Fruit fly (Drosophila melanogaster) whole organism, embryonic: Measurements from ENCODE around the gene mof.
A peak's percentile ranks its signal among the peaks of the same experiment; 100 is the strongest.

ENCODE experiments used
- Asciz ChIP-seq: fragments of 200-800 bp; sonication (Bioruptor generic); optimal IDR thresholded peaks from 2 replicates; lab custom pipeline; 2017; ENCODE audit warnings: missing biosample characterization, mild to moderate bottlenecking, missing genetic modification characterization, missing genetic modification reagents
- BEAF-32 ChIP-seq: fragments of 200-800 bp; sonication (Bioruptor generic); optimal IDR thresholded peaks from 3 replicates; lab custom pipeline; 2017; ENCODE audit warnings: missing biosample characterization, missing genetic modification characterization, mild to moderate bottlenecking, moderate library complexity, missing genetic modification reagents
- CG10267 ChIP-seq: fragments of 200-800 bp; sonication (Bioruptor generic); optimal IDR thresholded peaks from 2 replicates; lab custom pipeline; 2018; ENCODE audit warnings: missing biosample characterization, mild to moderate bottlenecking, missing genetic modification characterization, moderate library complexity
- CG10462 ChIP-seq: fragments of 200-800 bp; sonication (Bioruptor generic); optimal IDR thresholded peaks from 2 replicates; lab custom pipeline; 2016; ENCODE audit warnings: missing biosample characterization, missing genetic modification characterization
- CG11085 ChIP-seq: fragments of 200-800 bp; sonication (Bioruptor generic); IDR thresholded peaks from 2 replicates; pipeline ENCODE4 v1.3.6; 2022; ENCODE audit warnings: missing biosample characterization, missing genetic modification characterization
- CG11695 ChIP-seq: fragments of 200-800 bp; sonication (Bioruptor generic); IDR thresholded peaks from 3 replicates; pipeline ENCODE4 v1.3.6; 2022; ENCODE audit warnings: missing biosample characterization, missing genetic modification characterization
- CG12071 ChIP-seq: fragments of 200-800 bp; sonication (Bioruptor generic); optimal IDR thresholded peaks from 3 replicates; lab custom pipeline; 2018; ENCODE audit warnings: missing biosample characterization, mild to moderate bottlenecking, missing genetic modification characterization
- CG12155 ChIP-seq: fragments of 200-800 bp; sonication (Bioruptor generic); optimal IDR thresholded peaks from 3 replicates; lab custom pipeline; 2016; ENCODE audit warnings: missing biosample characterization, missing genetic modification characterization
- CG12219 ChIP-seq: fragments of 200-800 bp; sonication (Bioruptor generic); optimal IDR thresholded peaks from 3 replicates; lab custom pipeline; 2018; ENCODE audit warnings: missing biosample characterization, mild to moderate bottlenecking, missing genetic modification characterization
- CG1233 ChIP-seq: fragments of 200-800 bp; sonication (Bioruptor generic); optimal IDR thresholded peaks from 4 replicates; lab custom pipeline; 2018; ENCODE audit warnings: missing biosample characterization, mild to moderate bottlenecking, missing genetic modification characterization
- CG13296 ChIP-seq: fragments of 200-800 bp; sonication (Bioruptor generic); optimal IDR thresholded peaks from 3 replicates; lab custom pipeline; 2018; ENCODE audit warnings: missing biosample characterization, mild to moderate bottlenecking, missing genetic modification characterization
- CG15269 ChIP-seq: fragments of 200-800 bp; sonication (Bioruptor generic); optimal IDR thresholded peaks from 2 replicates; lab custom pipeline; 2018; ENCODE audit warnings: missing biosample characterization, mild to moderate bottlenecking, missing genetic modification characterization, moderate library complexity
- CG15514 ChIP-seq: fragments of 200-800 bp; sonication (Bioruptor generic); optimal IDR thresholded peaks from 3 replicates; lab custom pipeline; 2017; ENCODE audit warnings: missing biosample characterization, missing genetic modification characterization, mild to moderate bottlenecking, moderate library complexity, missing genetic modification reagents
- CG17385 ChIP-seq: fragments of 200-800 bp; sonication (Bioruptor generic); optimal IDR thresholded peaks from 3 replicates; lab custom pipeline; 2018; ENCODE audit warnings: missing biosample characterization, mild to moderate bottlenecking, missing genetic modification characterization
- CG1832 ChIP-seq: fragments of 200-800 bp; sonication (Bioruptor generic); optimal IDR thresholded peaks from 2 replicates; lab custom pipeline; 2017; ENCODE audit warnings: missing biosample characterization, mild to moderate bottlenecking, missing genetic modification characterization, inconsistent platforms
- CG2116 ChIP-seq: fragments of 200-800 bp; sonication (Bioruptor generic); optimal IDR thresholded peaks from 3 replicates; lab custom pipeline; 2018; ENCODE audit warnings: missing biosample characterization, mild to moderate bottlenecking, missing genetic modification characterization
- CG2678 ChIP-seq: fragments of 200-800 bp; sonication (Bioruptor generic); optimal IDR thresholded peaks from 3 replicates; lab custom pipeline; 2019; ENCODE audit warnings: missing biosample characterization, mild to moderate bottlenecking, missing genetic modification characterization, moderate library complexity
- CG2875 ChIP-seq: fragments of 200-800 bp; sonication (Bioruptor generic); optimal IDR thresholded peaks from 2 replicates; lab custom pipeline; 2017; ENCODE audit warnings: missing biosample characterization, mild to moderate bottlenecking, missing genetic modification characterization, missing genetic modification reagents
- CG32772 ChIP-seq: fragments of 200-800 bp; sonication (Bioruptor generic); IDR thresholded peaks from 2 replicates; pipeline ENCODE4 v1.3.6; 2022; ENCODE audit warnings: missing biosample characterization, missing genetic modification characterization
- CG34422 ChIP-seq: fragments of 200-800 bp; sonication (Bioruptor generic); IDR thresholded peaks from 3 replicates; pipeline ENCODE4 v1.3.6; 2022; ENCODE audit warnings: missing biosample characterization, missing genetic modification characterization
- CG8290 ChIP-seq, 3 experiments: fragments of 200-800 bp; sonication (Bioruptor generic); optimal IDR thresholded peaks; 2 replicates each; lab custom pipeline; 2016 to 2019; ENCODE audit warnings: missing biosample characterization in 3 of 3, missing genetic modification characterization in 3 of 3, mild to moderate bottlenecking in 2 of 3, moderate library complexity in 1 of 3
- CG8924 ChIP-seq: fragments of 200-800 bp; optimal IDR thresholded peaks from 3 replicates; lab custom pipeline; 2019; ENCODE audit warnings: missing biosample characterization, mild to moderate bottlenecking, missing genetic modification characterization, moderate library complexity
- CG9215 ChIP-seq: fragments of 200-800 bp; sonication (Bioruptor generic); IDR thresholded peaks from 2 replicates; pipeline ENCODE4 v1.3.6; 2022; ENCODE audit warnings: missing biosample characterization, missing genetic modification characterization
- CG9817 ChIP-seq: fragments of 200-800 bp; sonication (Bioruptor generic); optimal IDR thresholded peaks from 2 replicates; lab custom pipeline; 2018; ENCODE audit warnings: missing biosample characterization, mild to moderate bottlenecking, missing genetic modification characterization, moderate library complexity
- CTCF ChIP-seq: fragments of 200-800 bp; sonication (Bioruptor generic); optimal IDR thresholded peaks from 2 replicates; lab custom pipeline; 2017; ENCODE audit warnings: missing biosample characterization, mild to moderate bottlenecking, missing genetic modification characterization, moderate library complexity
- Fer1 ChIP-seq: fragments of 200-800 bp; sonication (Bioruptor generic); optimal IDR thresholded peaks from 2 replicates; lab custom pipeline; 2017; ENCODE audit warnings: missing biosample characterization, mild to moderate bottlenecking, missing genetic modification characterization
- GATAe ChIP-seq: fragments of 200-800 bp; sonication (Bioruptor generic); conservative IDR thresholded peaks from 2 replicates; pipeline ENCODE4 v1.3.6; 2022; ENCODE audit warnings: missing biosample characterization, missing genetic modification characterization
- Hmr ChIP-seq: fragments of 200-800 bp; sonication (Bioruptor generic); optimal IDR thresholded peaks from 3 replicates; lab custom pipeline; 2017; ENCODE audit warnings: mild to moderate bottlenecking, missing biosample characterization, missing genetic modification reagents, missing genetic modification characterization
- Hr51 ChIP-seq, 2 experiments: fragments of 200-800 bp; sonication (Bioruptor generic); optimal IDR thresholded peaks; 2 replicates in 1 of 2; 3 replicates in 1 of 2; lab custom pipeline; 2016 to 2018; ENCODE audit warnings: missing biosample characterization in 2 of 2, missing genetic modification characterization in 2 of 2, mild to moderate bottlenecking in 1 of 2, moderate library complexity in 1 of 2
- Max ChIP-seq: fragments of 200-800 bp; sonication (Bioruptor generic); optimal IDR thresholded peaks from 2 replicates; lab custom pipeline; 2016; ENCODE audit warnings: missing biosample characterization, mild to moderate bottlenecking, missing genetic modification characterization
- Med ChIP-seq: fragments of 200-800 bp; sonication (Bioruptor generic); peaks from one replicate; lab custom pipeline; 2016; ENCODE audit warnings: missing biosample characterization, missing genetic modification characterization, mild to moderate bottlenecking, inconsistent platforms, moderate library complexity
- Mes4 ChIP-seq: fragments of 200-800 bp; sonication (Bioruptor generic); optimal IDR thresholded peaks from 2 replicates; lab custom pipeline; 2016; ENCODE audit warnings: missing biosample characterization, missing genetic modification characterization
- Pdp1 ChIP-seq, 2 experiments: fragments of 200-800 bp; sonication (Bioruptor generic); optimal IDR thresholded peaks; 3 replicates each; lab custom pipeline; 2016; ENCODE audit warnings: missing biosample characterization in 2 of 2, missing genetic modification characterization in 2 of 2, mild to moderate bottlenecking in 1 of 2, moderate library complexity in 1 of 2
- Sry-β ChIP-seq: fragments of 200-800 bp; sonication (Bioruptor generic); optimal IDR thresholded peaks from 2 replicates; lab custom pipeline; 2018; ENCODE audit warnings: missing biosample characterization, mild to moderate bottlenecking, missing genetic modification characterization, moderate library complexity
- Trl ChIP-seq, 3 experiments: fragments of >200 bp in 2 of 3; fragments of 200-800 bp in 1 of 3; sonication (Bioruptor generic) in 1 of 3; optimal IDR thresholded peaks; 2 replicates in 1 of 3; 3 replicates in 2 of 3; lab custom pipeline; 2016 to 2017; ENCODE audit warnings: missing biosample characterization in 1 of 3, missing genetic modification characterization in 1 of 3
- Usf ChIP-seq: fragments of 200-800 bp; sonication (Bioruptor generic); optimal IDR thresholded peaks from 2 replicates; lab custom pipeline; 2017; ENCODE audit warnings: missing genotype, missing biosample characterization, missing genetic modification characterization
- gcm ChIP-seq: fragments of 200-800 bp; sonication (Bioruptor generic); optimal IDR thresholded peaks from 2 replicates; lab custom pipeline; 2019; ENCODE audit warnings: missing biosample characterization, mild to moderate bottlenecking, missing genetic modification characterization, moderate library complexity
- ham ChIP-seq: fragments of 200-800 bp; sonication (Bioruptor generic); IDR thresholded peaks from 2 replicates; pipeline ENCODE4 v1.3.6; 2022; ENCODE audit warnings: missing biosample characterization, missing genetic modification characterization
- lola ChIP-seq, 3 experiments: fragments of >200 bp in 2 of 3; fragments of 200-800 bp in 1 of 3; sonication (Bioruptor generic) in 1 of 3; optimal IDR thresholded peaks; 2 replicates each; lab custom pipeline; 2017 to 2019; ENCODE audit warnings: missing biosample characterization in 3 of 3, missing genetic modification characterization in 3 of 3, mild to moderate bottlenecking in 1 of 3, moderate library complexity in 1 of 3
- mam ChIP-seq: fragments of 200-800 bp; sonication (Bioruptor generic); optimal IDR thresholded peaks from 3 replicates; lab custom pipeline; 2016; ENCODE audit warnings: missing biosample characterization, missing genetic modification characterization
- phol ChIP-seq: fragments of 200-800 bp; sonication (Bioruptor generic); optimal IDR thresholded peaks from 3 replicates; lab custom pipeline; 2018; ENCODE audit warnings: missing biosample characterization, mild to moderate bottlenecking, missing genetic modification characterization, moderate library complexity
- pita ChIP-seq: fragments of 200-800 bp; sonication (Bioruptor generic); optimal IDR thresholded peaks from 2 replicates; lab custom pipeline; 2017; ENCODE audit warnings: missing biosample characterization, mild to moderate bottlenecking, missing genetic modification characterization
- pzg ChIP-seq: fragments of 200-800 bp; sonication (Bioruptor generic); optimal IDR thresholded peaks from 3 replicates; lab custom pipeline; 2018; ENCODE audit warnings: missing biosample characterization, mild to moderate bottlenecking, missing genetic modification characterization, moderate library complexity
- sob ChIP-seq: fragments of 200-800 bp; sonication (Bioruptor generic); IDR thresholded peaks from 2 replicates; pipeline ENCODE4 v1.3.6; 2022; ENCODE audit warnings: missing biosample characterization, missing genetic modification characterization
- sug ChIP-seq: fragments of 200-800 bp; optimal IDR thresholded peaks from 2 replicates; lab custom pipeline; 2019; ENCODE audit warnings: missing biosample characterization, mild to moderate bottlenecking, missing genetic modification characterization, moderate library complexity
- trem ChIP-seq: fragments of 200-800 bp; optimal IDR thresholded peaks from 3 replicates; lab custom pipeline; 2019; ENCODE audit warnings: missing biosample characterization, mild to moderate bottlenecking, missing genetic modification characterization, moderate library complexity
- zf30C ChIP-seq: fragments of 200-800 bp; sonication (Bioruptor generic); optimal IDR thresholded peaks from 3 replicates; lab custom pipeline; 2018; ENCODE audit warnings: missing biosample characterization, mild to moderate bottlenecking, missing genetic modification characterization

The mof gene

dm6 chrX:5916494-5917309 is 40.0 kb upstream of the mof start, which contains the start of the genes Shmt and CG3726 (continued):
- TF ChIP-seq CG12071 (peak; percentile 44), phol (no peak), CG2116 (GFP tag; lab: Kevin White, UChicago) (peak; percentile 43), Fer1 (GFP tag; lab: Kevin White, UChicago) (peak; percentile 42), CG10267 (tag; lab: Kevin White, UChicago) (no peak), Hmr (GFP tag; lab: Kevin White, UChicago) (peak; percentile 24), CG2678 (tag; lab: Kevin White, UChicago) (peak; percentile 10), CG15269 (tag; lab: Kevin White, UChicago) (peak; percentile 8), CG12219 (peak; percentile 10), CG15514 (GFP tag; lab: Kevin White, UChicago) (peak; percentile 45), Mes4 (GFP tag; lab: Kevin White, UChicago) (no peak), Max (no peak), CG8924 (tag; lab: Kevin White, UChicago) (peak; percentile 9), Sry-β (GFP tag; lab: Kevin White, UChicago) (no peak), Hr51 (GFP tag; optimal IDR thresholded peaks at IDR 0.05; lab: Kevin White, UChicago) (no peak), CTCF (GFP tag; lab: Kevin White, UChicago) (peak; percentile 58), CG13296 (GFP tag; lab: Kevin White, UChicago) (peak; percentile 43), CG8290 (GFP tag; optimal IDR thresholded peaks at IDR 0.05; lab: Kevin White, UChicago) (no peak), CG8290 (tag; optimal IDR thresholded peaks at IDR 0.05; lab: Kevin White, UChicago) (peak in 1 of 2 experiments; percentile 40), lola (GFP tag; optimal IDR thresholded peaks at IDR 0.05; lab: Kevin White, UChicago) (no peak), pita (GFP tag; lab: Kevin White, UChicago) (peak; percentile 16), GATAe (GFP tag; lab: Robert Waterston, UW) (no peak), CG17385 (GFP tag; lab: Kevin White, UChicago) (no peak), CG32772 (GFP tag; lab: Robert Waterston, UW) (no peak), mam (GFP tag; lab: Kevin White, UChicago) (no peak), BEAF-32 (GFP tag; lab: Kevin White, UChicago) (peak; percentile 45), gcm (no peak), pzg (GFP tag; lab: Kevin White, UChicago) (peak; percentile 24), Usf (no peak), CG9215 (GFP tag; lab: Robert Waterston, UW) (no peak), CG12155 (GFP tag; lab: Kevin White, UChicago) (no peak), Trl (optimal IDR thresholded peaks at IDR 0.05; lab: Kevin White, UChicago) (peak; percentile 29 to 30), Trl (GFP tag; optimal IDR thresholded peaks at IDR 0.05; lab: Kevin White, UChicago) (no peak), ham (GFP tag; lab: Robert Waterston, UW) (no peak), CG34422 (GFP tag; lab: Robert Waterston, UW) (no peak), trem (peak; percentile 1), CG1233 (GFP tag; lab: Kevin White, UChicago) (peak; percentile 20), CG10462 (GFP tag; lab: Kevin White, UChicago) (no peak), CG1832 (no peak), CG9817 (no peak), CG11695 (GFP tag; lab: Robert Waterston, UW) (no peak), CG2875 (GFP tag; lab: Kevin White, UChicago) (no peak), Asciz (GFP tag; lab: Kevin White, UChicago) (no peak), zf30C (GFP tag; lab: Kevin White, UChicago) (no peak), sob (GFP tag; lab: Robert Waterston, UW) (no peak), CG11085 (GFP tag; lab: Robert Waterston, UW) (no peak), Pdp1 (GFP tag; optimal IDR thresholded peaks at IDR 0.05; lab: Kevin White, UChicago) (peak in 1 of 2 experiments; percentile 13), sug (tag; lab: Kevin White, UChicago) (peak; percentile 28), Med (peak; percentile 73)
